Worm (Caenorhabditis elegans) whole organism, L2 larva: ENCODE data around the gene pph-6.

ENCODE experiments used
- ama-1 ChIP-seq: fragments of 150-350 bp; optimal IDR thresholded peaks from 2 replicates; lab custom pipeline; 2018; ENCODE audit warnings: inconsistent platforms
- lin-13 ChIP-seq: fragments of 150-350 bp; optimal IDR thresholded peaks from 2 replicates; lab custom pipeline; 2014; ENCODE audit warnings: missing biosample characterization, missing genetic modification reagents, missing genetic modification characterization
- nhr-129 ChIP-seq: fragments of 150-350 bp; optimal IDR thresholded peaks from 2 replicates; lab custom pipeline; 2014; ENCODE audit warnings: missing biosample characterization, missing genetic modification characterization
- nhr-23 ChIP-seq: fragments of 150-350 bp; optimal IDR thresholded peaks from 2 replicates; lab custom pipeline; 2014; ENCODE audit warnings: missing biosample characterization, missing genetic modification reagents, missing genetic modification characterization
- snpc-4 ChIP-seq: fragments of 150-350 bp; optimal IDR thresholded peaks from 2 replicates; lab custom pipeline; 2014; ENCODE audit warnings: missing biosample characterization, missing genetic modification characterization
- unc-39 ChIP-seq: fragments of 150-350 bp; optimal IDR thresholded peaks from 2 replicates; lab custom pipeline; 2014; ENCODE audit warnings: missing biosample characterization, missing genetic modification characterization
- unc-55 ChIP-seq: fragments of 150-350 bp; sonication (generic microtip); optimal IDR thresholded peaks from 3 replicates; lab custom pipeline; 2014; ENCODE audit warnings: missing biosample characterization, missing genetic modification reagents, missing genetic modification characterization
- unc-62 ChIP-seq: fragments of 150-350 bp; optimal IDR thresholded peaks from 2 replicates; lab custom pipeline; 2014; ENCODE audit warnings: missing biosample characterization, missing genetic modification reagents, missing genetic modification characterization
- zag-1 ChIP-seq: fragments of 150-350 bp; optimal IDR thresholded peaks from 2 replicates; lab custom pipeline; 2014; ENCODE audit warnings: missing biosample characterization, missing genetic modification characterization

ce11 chrIII:3502215-3502838 is 40.8 kb downstream of the pph-6 start, which contains the start of gene M01F1.8:
- no peak for TF ChIP-seq unc-55 (GFP tag; lab: Kevin White, UChicago)
- TF ChIP-seq unc-39 (tag; lab: Kevin White, UChicago): no peak
- no peak for TF ChIP-seq ama-1 (lab: Kevin White, UChicago)
- no peak for TF ChIP-seq snpc-4 (tag; lab: Kevin White, UChicago)
- no peak for TF ChIP-seq lin-13 (GFP tag; lab: Kevin White, UChicago)
- no peak for TF ChIP-seq nhr-129 (tag; lab: Kevin White, UChicago)
- no peak for TF ChIP-seq zag-1 (tag; lab: Kevin White, UChicago)
- no peak for TF ChIP-seq nhr-23
- TF ChIP-seq unc-62 (GFP tag; lab: Kevin White, UChicago): no peak
